Worm (Caenorhabditis elegans) whole organism, L4 larva: Measurements from ENCODE around the gene C04C3.9.

Experiments used
- dve-1 ChIP-seq: sonication (generic microtip); optimal IDR thresholded peaks from 2 replicates; lab custom pipeline; 2017; ENCODE audit warnings: antibody characterized with exemption, mild to moderate bottlenecking, missing genetic modification characterization, missing compliant biosample characterization; ENCODE audit not compliant: insufficient read depth
- mdt-29 ChIP-seq: fragments of 200-800 bp; sonication (Bioruptor generic); IDR thresholded peaks from 2 replicates; pipeline ENCODE4 v1.3.6; 2022; ENCODE audit warnings: missing genetic modification reagents, missing genetic modification characterization, missing compliant biosample characterization
- nhr-237 ChIP-seq: sonication (generic microtip); optimal IDR thresholded peaks from 2 replicates; lab custom pipeline; 2017; ENCODE audit warnings: missing biosample characterization, missing genetic modification characterization
- nhr-41 ChIP-seq: fragments of 200-800 bp; sonication (Bioruptor generic); IDR thresholded peaks from 2 replicates; pipeline ENCODE4 v1.3.6; 2022; ENCODE audit warnings: missing genetic modification reagents, missing genetic modification characterization, missing compliant biosample characterization

DNA sequence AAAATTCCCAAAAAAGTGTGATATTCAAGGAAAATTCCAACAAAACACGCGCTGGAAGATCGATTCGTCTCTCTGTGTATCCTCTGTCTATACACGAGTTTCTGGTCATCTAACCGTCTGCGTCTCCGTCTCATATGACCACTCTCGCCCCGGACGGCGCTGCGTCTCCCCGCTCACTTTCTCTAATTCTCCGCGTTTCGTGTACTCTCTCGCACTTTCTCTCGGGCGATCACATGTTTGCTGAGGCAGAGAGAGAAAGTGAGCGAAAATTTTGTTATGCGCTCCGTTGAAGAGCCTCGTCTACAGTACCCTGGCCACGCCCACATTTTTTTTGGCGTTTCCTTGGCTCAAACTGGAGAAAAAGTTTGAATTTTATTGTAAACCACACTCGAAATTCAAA is 43.7 kb downstream of the C04C3.9 start:
- TF ChIP-seq dve-1 (tag; lab: Kevin White, UChicago) (peak; percentile 89), nhr-41 (GFP tag; lab: Robert Waterston, UW) (peak; percentile 43; the same call in 1 of the 2 replicates), nhr-237 (tag; lab: Kevin White, UChicago) (no peak), mdt-29 (GFP tag; lab: Robert Waterston, UW) (peak; percentile 50; the same call in 1 of the 2 replicates)
